Worm (Caenorhabditis elegans): ENCODE results near the gene fbxa-188.

DNA sequence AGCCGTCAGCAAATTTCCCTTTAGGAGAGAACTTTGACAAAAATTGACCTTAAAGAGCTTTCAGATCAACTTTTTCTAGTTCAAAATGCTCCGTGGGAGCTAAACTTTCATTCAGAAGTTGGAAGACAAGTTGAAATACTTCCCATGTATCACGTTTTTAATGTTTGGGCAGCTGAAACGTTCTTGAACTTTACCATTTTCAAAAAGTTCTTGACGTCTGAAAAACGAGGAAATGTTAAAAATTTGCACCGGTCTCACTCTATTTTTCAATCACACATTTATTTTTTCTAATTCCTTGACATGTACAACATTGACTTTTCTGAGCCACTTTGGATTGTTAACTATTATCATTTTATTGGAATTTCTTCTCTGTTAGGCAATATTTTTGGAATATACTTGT lies 42.0 kb downstream of the fbxa-188 start, which contains the start of gene sri-70:
- TF ChIP-seq mep-1 (tag; optimal IDR thresholded peaks at IDR 0.05), result no peak
- no peak for TF ChIP-seq isw-1 (GFP tag; IDR thresholded peaks at IDR 0.05)
- TF ChIP-seq blmp-1 (tag; optimal IDR thresholded peaks at IDR 0.05), result no peak

Measured in whole organism, L1 larva.